Fruit fly (Drosophila melanogaster): ENCODE data around the gene CG31140.

The CG31140 gene

DNA sequence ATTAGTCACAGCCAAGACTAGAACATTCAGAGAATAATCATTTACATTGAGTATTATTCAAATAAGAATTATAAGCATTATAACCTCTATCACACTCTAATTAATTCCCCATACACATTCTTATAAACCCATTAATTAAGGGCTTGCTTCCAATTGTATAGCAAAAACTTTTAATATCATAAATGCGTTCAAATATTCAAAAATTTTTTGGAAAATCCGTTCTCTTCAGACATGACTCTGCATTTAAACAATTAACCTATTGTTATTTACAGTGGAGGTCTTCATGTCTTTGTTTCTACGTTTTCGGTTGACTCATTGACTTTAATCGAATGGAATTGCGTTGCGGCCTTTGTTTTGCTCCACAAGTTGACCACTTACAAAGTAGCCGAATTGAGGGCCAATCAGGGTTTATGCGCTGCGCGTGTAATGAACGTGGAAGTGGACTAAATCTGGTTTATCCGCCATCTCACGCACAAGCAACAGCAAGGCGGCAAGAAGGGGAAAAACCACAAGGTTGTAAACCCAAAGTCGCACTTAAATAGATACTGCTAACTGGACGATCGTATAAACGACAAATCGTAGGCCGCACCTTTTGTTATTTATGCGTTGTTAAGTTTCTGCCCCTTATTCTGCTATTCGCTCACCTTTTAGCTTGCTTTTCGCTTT lies 42.0 kb upstream of the CG31140 start (continued):
- TF ChIP-seq zf30C (GFP tag; optimal IDR thresholded peaks at IDR 0.05) (no peak), Dp (GFP tag; optimal IDR thresholded peaks at IDR 0.05) (no peak), ems (GFP tag; optimal IDR thresholded peaks at IDR 0.05) (peak; percentile 7), fd3F (GFP tag; optimal IDR thresholded peaks at IDR 0.05) (peak; percentile 57), Trl (optimal IDR thresholded peaks at IDR 0.05) (no peak), Trl (GFP tag; optimal IDR thresholded peaks at IDR 0.05) (peak; percentile 14), jing (GFP tag; optimal IDR thresholded peaks at IDR 0.05) (no peak), eyg (GFP tag; optimal IDR thresholded peaks at IDR 0.05) (no peak), Ada2b (GFP tag; IDR thresholded peaks at IDR 0.05) (0 out of 2 replicates have a peak, but pooled peaks have one; percentile 13), tna (GFP tag; IDR thresholded peaks at IDR 0.05; ENCODE audit: partially characterized antibody) (no peak), cad (GFP tag; optimal IDR thresholded peaks at IDR 0.05) (no peak), tin (GFP tag; optimal IDR thresholded peaks at IDR 0.05) (peak; percentile 20), CG17802 (tag; optimal IDR thresholded peaks at IDR 0.05) (no peak), nau (GFP tag; optimal IDR thresholded peaks at IDR 0.05) (peak; percentile 43), pzg (GFP tag; optimal IDR thresholded peaks at IDR 0.05) (peak; percentile 2), CG9437 (GFP tag; optimal IDR thresholded peaks at IDR 0.05) (no peak), CG11560 (tag; IDR thresholded peaks at IDR 0.05) (no peak), crp (GFP tag; optimal IDR thresholded peaks at IDR 0.05) (no peak), twi (tag; optimal IDR thresholded peaks at IDR 0.05) (no peak), NfI (GFP tag; optimal IDR thresholded peaks at IDR 0.05) (peak; percentile 58), HLH4C (GFP tag; IDR thresholded peaks at IDR 0.05; ENCODE audit: partially characterized antibody) (no peak), p53 (GFP tag; optimal IDR thresholded peaks at IDR 0.05) (no peak), sug (tag; optimal IDR thresholded peaks at IDR 0.05) (peak; percentile 70), Xbp1 (GFP tag; optimal IDR thresholded peaks at IDR 0.05) (peak; percentile 16), exex (tag; optimal IDR thresholded peaks at IDR 0.05) (no peak), emc (GFP tag; optimal IDR thresholded peaks at IDR 0.05) (no peak), MESR4 (GFP tag; optimal IDR thresholded peaks at IDR 0.05) (no peak), Max (GFP tag; optimal IDR thresholded peaks at IDR 0.05) (no peak), CG10274 (GFP tag; optimal IDR thresholded peaks at IDR 0.05) (no peak), CG11695 (GFP tag; IDR thresholded peaks at IDR 0.05) (peak; percentile 65), run (tag; optimal IDR thresholded peaks at IDR 0.05) (peak; percentile 20), ken (GFP tag; IDR thresholded peaks at IDR 0.05) (peak; percentile 66; the same call in 2 of the 3 replicates), pb (GFP tag; optimal IDR thresholded peaks at IDR 0.05) (peak; percentile 77), Bdp1 (GFP tag; optimal IDR thresholded peaks at IDR 0.05) (no peak), pnt (GFP tag; optimal IDR thresholded peaks at IDR 0.05) (no peak), CG1647 (GFP tag; optimal IDR thresholded peaks at IDR 0.05) (no peak), abd-A (tag; optimal IDR thresholded peaks at IDR 0.05) (peak; percentile 93), ash1 (GFP tag; optimal IDR thresholded peaks at IDR 0.05) (peak; percentile 34), Hsf (GFP tag; optimal IDR thresholded peaks at IDR 0.05) (peak; percentile 17), CG2120 (GFP tag; optimal IDR thresholded peaks at IDR 0.05) (peak; percentile 76), Nf-YA (GFP tag; IDR thresholded peaks at IDR 0.05) (no peak), prd (optimal IDR thresholded peaks at IDR 0.05) (no peak), prd (GFP tag; IDR thresholded peaks at IDR 0.05) (0 out of 3 replicates have a peak, but pooled peaks have one; percentile 49), CG2129 (GFP tag; IDR thresholded peaks at IDR 0.05; ENCODE audit: partially characterized antibody) (no peak), CG10979 (tag; optimal IDR thresholded peaks at IDR 0.05) (no peak), tll (GFP tag; optimal IDR thresholded peaks at IDR 0.05) (no peak), maf-S (GFP tag; optimal IDR thresholded peaks at IDR 0.05) (no peak), Stat92E (GFP tag; optimal IDR thresholded peaks at IDR 0.05) (no peak), GATAe (GFP tag; conservative IDR thresholded peaks at IDR 0.05) (no peak), CG34422 (GFP tag; IDR thresholded peaks at IDR 0.05) (peak; percentile 62; the same call in 1 of the 3 replicates)

All from whole organism, embryonic.